Worm (Caenorhabditis elegans) whole organism, early embryonic: ENCODE data around the gene tsp-12.

Source experiments
- B0310.2 ChIP-seq: sonication (generic microtip); optimal IDR thresholded peaks from 2 replicates; lab custom pipeline; 2016; ENCODE audit warnings: mild to moderate bottlenecking, missing genetic modification characterization, missing compliant biosample characterization
- ama-1 ChIP-seq: fragments of 150-350 bp; optimal IDR thresholded peaks from 2 replicates; lab custom pipeline; 2014
- ceh-13 ChIP-seq: fragments of 200-800 bp; sonication (Bioruptor generic); optimal IDR thresholded peaks from 2 replicates; lab custom pipeline; 2018; ENCODE audit warnings: mild to moderate bottlenecking, missing genetic modification characterization, missing compliant biosample characterization
- ets-7 ChIP-seq: sonication (generic microtip); optimal IDR thresholded peaks from 2 replicates; lab custom pipeline; 2016; ENCODE audit warnings: missing genotype, missing genetic modification characterization, missing compliant biosample characterization
- flt-1 ChIP-seq: fragments of 200-800 bp; sonication (Bioruptor generic); IDR thresholded peaks from 2 replicates; pipeline ENCODE4 v1.3.6; 2022; ENCODE audit warnings: missing genetic modification characterization, missing compliant biosample characterization
- hnd-1 ChIP-seq: sonication (generic microtip); optimal IDR thresholded peaks from 2 replicates; lab custom pipeline; 2016; ENCODE audit warnings: missing genetic modification characterization, missing compliant biosample characterization
- pes-1 ChIP-seq: fragments of 200-800 bp; sonication (Bioruptor generic); IDR thresholded peaks from 2 replicates; pipeline ENCODE4 v1.3.6; 2022; ENCODE audit warnings: missing genetic modification reagents, missing genetic modification characterization, missing compliant biosample characterization
- sea-1 ChIP-seq: fragments of 200-800 bp; sonication (Bioruptor generic); conservative IDR thresholded peaks from 2 replicates; pipeline ENCODE4 v1.3.6; 2022; ENCODE audit warnings: missing genetic modification characterization, missing compliant biosample characterization

DNA sequence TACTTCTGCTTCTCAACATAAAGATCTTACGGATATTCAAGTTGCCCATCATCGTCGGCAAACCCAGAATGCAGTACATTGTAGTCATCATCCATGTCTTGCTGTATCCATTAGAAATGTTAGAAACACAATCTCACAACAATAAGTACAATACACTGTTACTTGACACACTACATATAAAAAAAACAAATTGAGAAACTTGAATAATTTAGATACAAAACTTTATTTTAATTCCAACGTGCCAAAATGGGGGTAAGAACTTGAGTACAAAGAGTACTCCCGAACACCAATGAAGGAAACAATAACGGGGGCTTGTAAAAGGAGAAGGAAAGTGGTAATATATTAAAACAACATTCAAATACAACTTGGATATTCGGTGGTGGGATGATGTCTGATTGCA is 23.9 kb downstream of the tsp-12 start, which contains the start of gene ctf-18:
- TF ChIP-seq ama-1 (lab: Kevin White, UChicago) (no peak), sea-1 (no peak), ets-7 (tag; lab: Kevin White, UChicago) (no peak), hnd-1 (no peak), B0310.2 (tag; lab: Kevin White, UChicago) (no peak), ceh-13 (GFP tag; lab: Kevin White, UChicago) (no peak), pes-1 (no peak), flt-1 (GFP tag; lab: Robert Waterston, UW) (no peak)
